Worm (Caenorhabditis elegans) whole organism, young adult: ENCODE results near the gene exc-13.

ENCODE experiments used
- B0035.1 ChIP-seq: sonication (generic microtip); optimal IDR thresholded peaks from 2 replicates; lab custom pipeline; 2016; ENCODE audit warnings: missing genetic modification characterization, mild to moderate bottlenecking, missing compliant biosample characterization, missing genotype, missing genetic modification reagents
- D2030.7 ChIP-seq: fragments of 200-800 bp; sonication (Bioruptor generic); IDR thresholded peaks from 2 replicates; pipeline ENCODE4 v1.3.6; 2022; ENCODE audit warnings: missing genetic modification reagents, missing genetic modification characterization, missing compliant biosample characterization
- F23B12.7 ChIP-seq: sonication (generic microtip); optimal IDR thresholded peaks from 2 replicates; lab custom pipeline; 2017; ENCODE audit warnings: missing genetic modification characterization, mild to moderate bottlenecking, missing compliant biosample characterization, antibody characterized with exemption, moderate library complexity; ENCODE audit not compliant: insufficient read depth
- F39B2.1 ChIP-seq: fragments of 200-800 bp; sonication (Bioruptor generic); IDR thresholded peaks from 2 replicates; pipeline ENCODE4 v1.3.6; 2022; ENCODE audit warnings: missing genetic modification reagents, missing genetic modification characterization, missing compliant biosample characterization
- T07F8.4 ChIP-seq: sonication (generic microtip); optimal IDR thresholded peaks from 2 replicates; lab custom pipeline; 2016; ENCODE audit warnings: mild to moderate bottlenecking, missing genetic modification characterization, moderate library complexity, missing compliant biosample characterization
- Y67H2A.10 ChIP-seq: fragments of 200-800 bp; sonication (Bioruptor generic); conservative IDR thresholded peaks from 2 replicates; pipeline ENCODE4 v1.3.6; 2022; ENCODE audit warnings: missing genetic modification reagents, missing genetic modification characterization, missing compliant biosample characterization
- aptf-3 ChIP-seq: fragments of 200-800 bp; sonication (Bioruptor generic); IDR thresholded peaks from 2 replicates; pipeline ENCODE4 v1.3.6; 2022; ENCODE audit warnings: missing genetic modification characterization, missing compliant biosample characterization
- athp-1 ChIP-seq: sonication (generic microtip); optimal IDR thresholded peaks from 2 replicates; lab custom pipeline; 2017; ENCODE audit warnings: mild to moderate bottlenecking, missing genetic modification characterization, missing compliant biosample characterization
- attf-6 ChIP-seq: fragments of 200-800 bp; sonication (Bioruptor generic); IDR thresholded peaks from 2 replicates; pipeline ENCODE4 v1.3.6; 2022; ENCODE audit warnings: missing genetic modification reagents, missing genetic modification characterization, missing compliant biosample characterization
- bed-2 ChIP-seq: fragments of 200-800 bp; sonication (Bioruptor generic); IDR thresholded peaks from 2 replicates; pipeline ENCODE4 v1.3.6; 2022; ENCODE audit warnings: missing genetic modification reagents, missing genetic modification characterization, missing compliant biosample characterization
- ceh-27 ChIP-seq: fragments of 200-800 bp; sonication (Bioruptor generic); optimal IDR thresholded peaks from 2 replicates; lab custom pipeline; 2018; ENCODE audit warnings: mild to moderate bottlenecking, missing genetic modification characterization, moderate library complexity, missing compliant biosample characterization
- efl-1 ChIP-seq: fragments of 150-350 bp; optimal IDR thresholded peaks from 2 replicates; lab custom pipeline; 2014; ENCODE audit warnings: missing biosample characterization, missing genetic modification reagents, missing genetic modification characterization
- egl-44 ChIP-seq: fragments of 200-800 bp; sonication (Bioruptor generic); IDR thresholded peaks from 2 replicates; pipeline ENCODE4 v1.3.6; 2022; ENCODE audit warnings: missing genetic modification reagents, missing genetic modification characterization, missing compliant biosample characterization
- fkh-3 ChIP-seq: sonication (generic microtip); optimal IDR thresholded peaks from 2 replicates; lab custom pipeline; 2016; ENCODE audit warnings: mild to moderate bottlenecking, missing genetic modification characterization, missing compliant biosample characterization
- him-1 ChIP-seq: sonication (generic microtip); optimal IDR thresholded peaks from 2 replicates; lab custom pipeline; 2016; ENCODE audit warnings: missing genotype, missing genetic modification reagents, missing genetic modification characterization, missing compliant biosample characterization
- hlh-12 ChIP-seq: sonication (generic microtip); optimal IDR thresholded peaks from 2 replicates; lab custom pipeline; 2016; ENCODE audit warnings: missing genetic modification characterization, missing compliant biosample characterization
- hmg-20 ChIP-seq: fragments of 200-800 bp; sonication (Bioruptor generic); IDR thresholded peaks from 2 replicates; pipeline ENCODE4 v1.3.6; 2022; ENCODE audit warnings: missing genetic modification reagents, missing genetic modification characterization, missing compliant biosample characterization
- lag-1 ChIP-seq: fragments of 200-800 bp; sonication (Bioruptor generic); IDR thresholded peaks from 2 replicates; pipeline ENCODE4 v1.3.6; 2022; ENCODE audit warnings: missing genetic modification reagents, missing genetic modification characterization, missing compliant biosample characterization
- let-526 ChIP-seq: fragments of 200-800 bp; sonication (Bioruptor generic); IDR thresholded peaks from 2 replicates; pipeline ENCODE4 v1.3.6; 2022; ENCODE audit warnings: missing genetic modification reagents, missing genetic modification characterization, missing compliant biosample characterization
- let-607 ChIP-seq, 2 experiments: fragments of 200-800 bp in 1 of 2; sonication (Bioruptor generic) in 1 of 2; sonication (generic microtip) in 1 of 2; optimal IDR thresholded peaks; 2 replicates each; lab custom pipeline; 2016 to 2018; ENCODE audit warnings: mild to moderate bottlenecking in 2 of 2, missing compliant biosample characterization in 2 of 2, missing genetic modification characterization in 2 of 2, moderate library complexity in 2 of 2, missing genotype in 1 of 2
- lsl-1 ChIP-seq: fragments of 200-800 bp; sonication (Bioruptor generic); optimal IDR thresholded peaks from 2 replicates; lab custom pipeline; 2018; ENCODE audit warnings: mild to moderate bottlenecking, missing genetic modification characterization, moderate library complexity, missing compliant biosample characterization
- madf-3 ChIP-seq: fragments of 200-800 bp; sonication (Bioruptor generic); IDR thresholded peaks from 2 replicates; pipeline ENCODE4 v1.3.6; 2022; ENCODE audit warnings: missing genetic modification reagents, missing genetic modification characterization, missing compliant biosample characterization
- madf-6 ChIP-seq: fragments of 200-800 bp; sonication (Bioruptor generic); IDR thresholded peaks from 2 replicates; pipeline ENCODE4 v1.3.6; 2022; ENCODE audit warnings: missing genetic modification reagents, missing genetic modification characterization, missing compliant biosample characterization
- mel-28 ChIP-seq: sonication (generic microtip); optimal IDR thresholded peaks from 2 replicates; lab custom pipeline; 2016; ENCODE audit warnings: borderline replicate concordance, mild to moderate bottlenecking, missing genetic modification characterization, missing compliant biosample characterization
- nfya-2 ChIP-seq: fragments of 200-800 bp; sonication (Bioruptor generic); IDR thresholded peaks from 2 replicates; pipeline ENCODE4 v1.3.6; 2022; ENCODE audit warnings: missing genetic modification reagents, missing genetic modification characterization, missing compliant biosample characterization
- nhr-27 ChIP-seq: fragments of 200-800 bp; sonication (Bioruptor generic); optimal IDR thresholded peaks from 2 replicates; lab custom pipeline; 2018; ENCODE audit warnings: mild to moderate bottlenecking, missing genetic modification characterization, moderate library complexity, missing compliant biosample characterization
- pha-4 ChIP-seq: fragments of 150-350 bp; sonication (generic microtip); optimal IDR thresholded peaks from 2 replicates; lab custom pipeline; 2014; ENCODE audit warnings: missing biosample characterization, missing genetic modification reagents, missing genetic modification characterization
- repo-1 ChIP-seq: sonication (generic microtip); optimal IDR thresholded peaks from 2 replicates; lab custom pipeline; 2017; ENCODE audit warnings: mild to moderate bottlenecking, missing genetic modification characterization, missing compliant biosample characterization
- tbp1 ChIP-seq: fragments of 200-800 bp; sonication (Bioruptor generic); optimal IDR thresholded peaks from 2 replicates; lab custom pipeline; 2018; ENCODE audit warnings: mild to moderate bottlenecking, missing genetic modification characterization, missing compliant biosample characterization
- tlf-1 ChIP-seq: fragments of 200-800 bp; sonication (Bioruptor generic); optimal IDR thresholded peaks from 2 replicates; lab custom pipeline; 2018; ENCODE audit warnings: mild to moderate bottlenecking, missing genetic modification characterization, missing compliant biosample characterization
- xnd-1 ChIP-seq: sonication (generic microtip); optimal IDR thresholded peaks from 2 replicates; lab custom pipeline; 2016; ENCODE audit warnings: missing genotype, missing genetic modification reagents, missing genetic modification characterization, missing compliant biosample characterization
- zim-3 ChIP-seq: sonication (generic microtip); optimal IDR thresholded peaks from 2 replicates; lab custom pipeline; 2017; ENCODE audit warnings: mild to moderate bottlenecking, missing genetic modification characterization, moderate library complexity, missing compliant biosample characterization
- ztf-22 ChIP-seq: fragments of 200-800 bp; sonication (Bioruptor generic); optimal IDR thresholded peaks from 2 replicates; lab custom pipeline; 2018; ENCODE audit warnings: mild to moderate bottlenecking, missing genetic modification characterization, moderate library complexity, missing compliant biosample characterization
- ztf-25 ChIP-seq: fragments of 200-800 bp; sonication (Bioruptor generic); IDR thresholded peaks from 2 replicates; pipeline ENCODE4 v1.3.6; 2022; ENCODE audit warnings: missing genetic modification reagents, missing genetic modification characterization, missing compliant biosample characterization
- ztf-6 ChIP-seq: fragments of 200-800 bp; sonication (Bioruptor generic); IDR thresholded peaks from 2 replicates; pipeline ENCODE4 v1.3.6; 2022; ENCODE audit warnings: missing genetic modification reagents, missing genetic modification characterization, missing compliant biosample characterization

exc-13 gene

ce11 chrV:7352186-7353053, 12.6 kb upstream of the exc-13 start, which contains the start of the genes srh-231 and srh-275:
Gene srh-231, minus strand, starts transcription at chrV:7352236.
Gene srh-275, plus strand, starts transcription at chrV:7353003.
- TF ChIP-seq let-526 (GFP tag; lab: Robert Waterston, UW) (no peak), tbp1 (no peak), hlh-12 (tag; lab: Kevin White, UChicago) (no peak), T07F8.4 (tag; lab: Kevin White, UChicago) (no peak), madf-6 (GFP tag; lab: Robert Waterston, UW) (no peak), xnd-1 (no peak), aptf-3 (no peak), F23B12.7 (tag; lab: Kevin White, UChicago) (no peak), ceh-27 (GFP tag; lab: Kevin White, UChicago) (no peak), D2030.7 (no peak), hmg-20 (GFP tag; lab: Robert Waterston, UW) (no peak), nhr-27 (no peak), fkh-3 (tag; lab: Kevin White, UChicago) (no peak), lsl-1 (GFP tag; lab: Kevin White, UChicago) (no peak), mel-28 (no peak), madf-3 (GFP tag; lab: Robert Waterston, UW) (no peak), tlf-1 (GFP tag; lab: Kevin White, UChicago) (no peak), efl-1 (GFP tag; lab: Kevin White, UChicago) (no peak)

ce11 chrV:7353602-7354001, 11.4 kb upstream of the exc-13 start:
- TF ChIP-seq let-607 (tag; optimal IDR thresholded peaks at IDR 0.05; lab: Kevin White, UChicago) = no peak
- no peak for TF ChIP-seq hmg-20 (GFP tag; lab: Robert Waterston, UW)
- no peak for TF ChIP-seq lag-1 (GFP tag; lab: Robert Waterston, UW)
- TF ChIP-seq athp-1 (tag; lab: Kevin White, UChicago) = no peak
- no peak for TF ChIP-seq bed-2 (GFP tag; lab: Robert Waterston, UW)
- no peak for TF ChIP-seq mel-28

- TF ChIP-seq him-1 (tag; lab: Kevin White, UChicago) (no peak), pha-4 (no peak), F23B12.7 (tag; lab: Kevin White, UChicago) (no peak), egl-44 (GFP tag; lab: Robert Waterston, UW) (no peak), repo-1 (tag; lab: Kevin White, UChicago) (no peak), Y67H2A.10 (GFP tag; lab: Robert Waterston, UW) (no peak), ztf-22 (GFP tag; lab: Kevin White, UChicago) (no peak), ztf-6 (GFP tag; lab: Robert Waterston, UW) (no peak), F39B2.1 (GFP tag; lab: Robert Waterston, UW) (no peak), B0035.1 (tag; lab: Kevin White, UChicago) (no peak), zim-3 (tag; lab: Kevin White, UChicago) (no peak), attf-6 (GFP tag; lab: Robert Waterston, UW) (no peak), nfya-2 (no peak), lsl-1 (GFP tag; lab: Kevin White, UChicago) (no peak), ztf-25 (GFP tag; lab: Robert Waterston, UW) (no peak)
Measured at ce11 chrV:7355464-7355863, 9.6 kb upstream of the exc-13 start, which contains the start of gene tag-293. Gene tag-293, minus strand, starts transcription at chrV:7355564.
